Worm (Caenorhabditis elegans): ENCODE data around the gene Y58A7A.2.
A peak's percentile ranks its signal among the peaks of the same experiment; 100 is the strongest.

Y58A7A.2 gene

DNA sequence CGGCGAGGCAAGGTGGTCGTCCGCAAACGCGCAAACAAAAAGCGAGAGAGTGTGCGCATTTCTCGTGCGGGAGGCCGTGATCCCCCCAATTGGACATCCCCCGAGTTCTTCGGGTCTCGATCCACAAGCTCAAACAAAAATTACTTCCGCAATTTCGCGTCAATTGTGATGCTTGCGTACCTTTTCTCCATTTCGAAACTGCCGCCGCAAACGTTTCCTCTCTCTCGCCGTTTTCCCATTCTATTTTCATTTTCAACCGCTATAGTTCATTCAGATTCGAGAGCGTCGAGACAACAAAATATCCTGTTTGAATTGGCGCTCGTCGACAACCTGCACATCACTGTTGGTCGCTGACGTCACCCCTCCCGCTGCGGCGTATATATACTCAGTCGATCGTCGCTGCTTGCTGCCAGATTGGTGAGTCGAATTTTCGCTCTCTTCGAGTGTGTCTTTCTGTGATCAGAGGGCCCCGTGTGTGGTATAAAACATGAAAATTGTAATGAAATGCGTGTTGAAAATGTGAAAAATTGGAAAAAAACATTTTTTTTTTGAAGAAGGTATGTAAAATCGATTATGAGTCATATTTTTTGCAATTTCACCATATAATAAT, 22.5 kb downstream of the Y58A7A.2 start, which contains the start of the genes pqn-51 and K11D12.14 (continued):
- TF ChIP-seq xbp-1 (tag; optimal IDR thresholded peaks at IDR 0.05) (peak; percentile 99), efl-1 (optimal IDR thresholded peaks at IDR 0.05) (peak; percentile 82 to 95), efl-1 (GFP tag; optimal IDR thresholded peaks at IDR 0.05 in 1 of 2) (peak; percentile 92 to 99), elt-2 (tag; optimal IDR thresholded peaks at IDR 0.05) (peak; percentile 71), nhr-90 (tag; optimal IDR thresholded peaks at IDR 0.05; ENCODE audit: poor library complexity) (peak; percentile 96), ces-1 (GFP tag; optimal IDR thresholded peaks at IDR 0.05) (no peak), ceh-63 (GFP tag; optimal IDR thresholded peaks at IDR 0.05) (peak; percentile 69), F16B12.6 (tag; optimal IDR thresholded peaks at IDR 0.05) (peak; percentile 94), ztf-11 (tag; optimal IDR thresholded peaks at IDR 0.05) (peak in 1 of 2 experiments; percentile 60), mdl-1 (tag; optimal IDR thresholded peaks at IDR 0.05) (peak in 1 of 2 experiments; percentile 88), dpl-1 (GFP tag; optimal IDR thresholded peaks at IDR 0.05) (peak; percentile 94 to 95 (median 94)), isw-1 (GFP tag; IDR thresholded peaks at IDR 0.05) (peak; percentile 92), sox-4 (tag; optimal IDR thresholded peaks at IDR 0.05) (peak; percentile 85), rnt-1 (tag; optimal IDR thresholded peaks at IDR 0.05) (peak; percentile 66), hlh-17 (GFP tag; optimal IDR thresholded peaks at IDR 0.05; ENCODE audit: borderline replicate concordance) (no peak), dsc-1 (tag; optimal IDR thresholded peaks at IDR 0.05) (peak; percentile 97), lir-3 (tag; optimal IDR thresholded peaks at IDR 0.05; ENCODE audit: poor library complexity) (peak; percentile 79), snu-23 (GFP tag; optimal IDR thresholded peaks at IDR 0.05) (peak; percentile 97), swsn-7 (tag; optimal IDR thresholded peaks at IDR 0.05) (peak; percentile 97), lsy-2 (tag; optimal IDR thresholded peaks at IDR 0.05) (peak; percentile 83 to 96), mep-1 (tag; optimal IDR thresholded peaks at IDR 0.05) (peak; percentile 96), efl-3 (GFP tag; optimal IDR thresholded peaks at IDR 0.05) (no peak), nhr-77 (tag; optimal IDR thresholded peaks at IDR 0.05) (peak; percentile 97), nhr-47 (tag; optimal IDR thresholded peaks at IDR 0.05) (peak; percentile 98), snpc-4 (tag; optimal IDR thresholded peaks at IDR 0.05) (peak; percentile 71), ceh-82 (tag; optimal IDR thresholded peaks at IDR 0.05) (peak; percentile 56 to 89 (median 62)), zag-1 (tag; optimal IDR thresholded peaks at IDR 0.05) (no peak), nhr-84 (tag; optimal IDR thresholded peaks at IDR 0.05) (no peak), Y116A8C.19 (tag; optimal IDR thresholded peaks at IDR 0.05; ENCODE audit: borderline replicate concordance) (no peak), lin-35 (GFP tag; optimal IDR thresholded peaks at IDR 0.05) (peak; percentile 95 to 96), sptf-1 (tag; optimal IDR thresholded peaks at IDR 0.05) (no peak), hlh-4 (tag; optimal IDR thresholded peaks at IDR 0.05) (peak; percentile 46), blmp-1 (tag; optimal IDR thresholded peaks at IDR 0.05) (peak; percentile 99), hpl-2 (GFP tag; optimal IDR thresholded peaks at IDR 0.05) (peak; percentile 36), grh-1 (GFP tag; IDR thresholded peaks at IDR 0.05) (peak; percentile 97), unc-86 (tag; optimal IDR thresholded peaks at IDR 0.05) (peak; percentile 92), ama-1 (optimal IDR thresholded peaks at IDR 0.05) (peak; percentile 95), vab-15 (tag; optimal IDR thresholded peaks at IDR 0.05) (peak; percentile 73), irx-1 (tag; optimal IDR thresholded peaks at IDR 0.05) (peak; percentile 95), tlp-1 (tag; optimal IDR thresholded peaks at IDR 0.05) (no peak), nhr-76 (tag; optimal IDR thresholded peaks at IDR 0.05) (no peak), nhr-71 (tag; optimal IDR thresholded peaks at IDR 0.05) (peak; percentile 99), sup-37 (GFP tag; optimal IDR thresholded peaks at IDR 0.05) (peak; percentile 87), lin-14 (GFP tag; optimal IDR thresholded peaks at IDR 0.05) (peak; percentile 98), egl-13 (tag; optimal IDR thresholded peaks at IDR 0.05) (peak; percentile 94), unc-130 (tag; optimal IDR thresholded peaks at IDR 0.05) (peak; percentile 69), fkh-4 (tag; optimal IDR thresholded peaks at IDR 0.05; ENCODE audit: borderline replicate concordance) (peak; percentile 60), ztf-4 (tag; optimal IDR thresholded peaks at IDR 0.05) (peak; percentile 93), pag-3 (tag; optimal IDR thresholded peaks at IDR 0.05; ENCODE audit: borderline replicate concordance, insufficient read depth) (no peak), unc-62 (GFP tag; optimal IDR thresholded peaks at IDR 0.05) (no peak), ets-5 (GFP tag; IDR thresholded peaks at IDR 0.05) (peak; percentile 96; the same call in 1 of the 2 replicates)
